Fruit fly (Drosophila melanogaster): Measurements from ENCODE around the gene sloth2.

Gene sloth2

dm6 chrX:6983500-6984320 is 27.4 kb upstream of the sloth2 start (continued):
- no peak for TF ChIP-seq fd85E (GFP tag; optimal IDR thresholded peaks at IDR 0.05)
- TF ChIP-seq lz (GFP tag; optimal IDR thresholded peaks at IDR 0.05): peak; percentile 28
- TF ChIP-seq CG32006 (GFP tag; optimal IDR thresholded peaks at IDR 0.05): peak; percentile 30
- no peak for TF ChIP-seq fkh (GFP tag; optimal IDR thresholded peaks at IDR 0.05)
- 0 out of 2 replicates have a peak, but pooled peaks have one; percentile 27 for TF ChIP-seq Gug (GFP tag; IDR thresholded peaks at IDR 0.05)
- TF ChIP-seq CG8119 (GFP tag; IDR thresholded peaks at IDR 0.05): peak; percentile 74
- peak; percentile 5 for TF ChIP-seq cyc (GFP tag; optimal IDR thresholded peaks at IDR 0.05)
- TF ChIP-seq svp (GFP tag): peak; percentile 80
- TF ChIP-seq topi (GFP tag; optimal IDR thresholded peaks at IDR 0.05): peak; percentile 37
- TF ChIP-seq Hr4 (GFP tag; optimal IDR thresholded peaks at IDR 0.05): no peak
- TF ChIP-seq CG11902 (GFP tag; optimal IDR thresholded peaks at IDR 0.05): no peak
- TF ChIP-seq ss (GFP tag; optimal IDR thresholded peaks at IDR 0.05): peak; percentile 87 to 88
- peak; percentile 41 for TF ChIP-seq fd59A (GFP tag; optimal IDR thresholded peaks at IDR 0.05)
- TF ChIP-seq acj6 (GFP tag; optimal IDR thresholded peaks at IDR 0.05): peak; percentile 61
- peak; percentile 50 for TF ChIP-seq achi (GFP tag; optimal IDR thresholded peaks at IDR 0.05)
- no peak for TF ChIP-seq CG8319 (GFP tag; optimal IDR thresholded peaks at IDR 0.05)
- TF ChIP-seq salr (GFP tag; optimal IDR thresholded peaks at IDR 0.05): peak; percentile 29 to 46
- peak; percentile 36 for TF ChIP-seq Met (GFP tag; optimal IDR thresholded peaks at IDR 0.05)
- TF ChIP-seq CG11294 (GFP tag; IDR thresholded peaks at IDR 0.05): no peak
- TF ChIP-seq dac (GFP tag; optimal IDR thresholded peaks at IDR 0.05): no peak
- TF ChIP-seq OdsH (GFP tag; optimal IDR thresholded peaks at IDR 0.05): peak; percentile 51
- TF ChIP-seq Sox15 (GFP tag; optimal IDR thresholded peaks at IDR 0.05): no peak
- TF ChIP-seq spab (GFP tag; optimal IDR thresholded peaks at IDR 0.05): peak; percentile 56
- peak; percentile 16 for TF ChIP-seq Blimp-1 (GFP tag; optimal IDR thresholded peaks at IDR 0.05)
- peak; percentile 68 for TF ChIP-seq CG3032 (tag; optimal IDR thresholded peaks at IDR 0.05)
- peak; percentile 14 for TF ChIP-seq CG9139 (GFP tag; optimal IDR thresholded peaks at IDR 0.05)

dm6 chrX:6985182-6985851 is 25.8 kb upstream of the sloth2 start:
- peak; percentile 88 for TF ChIP-seq Ets96B (tag; optimal IDR thresholded peaks at IDR 0.05)
- TF ChIP-seq net (GFP tag; optimal IDR thresholded peaks at IDR 0.05): peak; percentile 88
- TF ChIP-seq CG8319 (GFP tag; optimal IDR thresholded peaks at IDR 0.05): peak; percentile 69
- peak; percentile 70 for TF ChIP-seq eg (GFP tag; IDR thresholded peaks at IDR 0.05)
- peak; percentile 97 for TF ChIP-seq esn (GFP tag; optimal IDR thresholded peaks at IDR 0.05)
- TF ChIP-seq Sox15 (GFP tag; optimal IDR thresholded peaks at IDR 0.05): peak; percentile 75
- peak; percentile 49 for TF ChIP-seq fkh (GFP tag; optimal IDR thresholded peaks at IDR 0.05)
- TF ChIP-seq ss (GFP tag; optimal IDR thresholded peaks at IDR 0.05): peak; percentile 86 to 87
- TF ChIP-seq CG3032 (tag; optimal IDR thresholded peaks at IDR 0.05): peak; percentile 85
- TF ChIP-seq CG8632 (GFP tag; optimal IDR thresholded peaks at IDR 0.05): peak; percentile 87
- TF ChIP-seq CG15336 (GFP tag; IDR thresholded peaks at IDR 0.05): peak; percentile 81
- peak; percentile 89 for TF ChIP-seq CG34406 (GFP tag; optimal IDR thresholded peaks at IDR 0.05)
- no peak for TF ChIP-seq fd85E (GFP tag; optimal IDR thresholded peaks at IDR 0.05)
- TF ChIP-seq Smox (GFP tag; optimal IDR thresholded peaks at IDR 0.05): peak; percentile 94
- peak; percentile 44 for TF ChIP-seq CG16779 (tag; optimal IDR thresholded peaks at IDR 0.05)
- TF ChIP-seq fd59A (GFP tag; optimal IDR thresholded peaks at IDR 0.05): peak; percentile 83
- TF ChIP-seq Hr38 (GFP tag; optimal IDR thresholded peaks at IDR 0.05): no peak
- peak; percentile 93 for TF ChIP-seq cyc (GFP tag; optimal IDR thresholded peaks at IDR 0.05)
- TF ChIP-seq Hr4 (GFP tag; optimal IDR thresholded peaks at IDR 0.05): peak; percentile 62
- peak; percentile 83 for TF ChIP-seq Lpt (GFP tag; optimal IDR thresholded peaks at IDR 0.05)
- TF ChIP-seq CG11294 (GFP tag; IDR thresholded peaks at IDR 0.05): no peak; the same call in 1 of the 2 replicates
- peak; percentile 96 for TF ChIP-seq vri (GFP tag; optimal IDR thresholded peaks at IDR 0.05)
- peak; percentile 91 for TF ChIP-seq pdm3 (GFP tag; optimal IDR thresholded peaks at IDR 0.05)
- peak; percentile 93 for TF ChIP-seq Eip75B (GFP tag; optimal IDR thresholded peaks at IDR 0.05)
- TF ChIP-seq CG9139 (GFP tag; optimal IDR thresholded peaks at IDR 0.05): peak; percentile 68
- peak; percentile 55 for TF ChIP-seq dac (GFP tag; optimal IDR thresholded peaks at IDR 0.05)
- TF ChIP-seq CG11762 (GFP tag; optimal IDR thresholded peaks at IDR 0.05; ENCODE audit: insufficient read depth): peak; percentile 70
- TF ChIP-seq Sox102F (GFP tag; optimal IDR thresholded peaks at IDR 0.05): peak; percentile 96
- peak; percentile 76 for TF ChIP-seq CG6854 (GFP tag; optimal IDR thresholded peaks at IDR 0.05)
- TF ChIP-seq CG6808 (GFP tag; optimal IDR thresholded peaks at IDR 0.05): peak; percentile 78
- TF ChIP-seq Ets21C (GFP tag; optimal IDR thresholded peaks at IDR 0.05): peak; percentile 91
- TF ChIP-seq topi (GFP tag; optimal IDR thresholded peaks at IDR 0.05): peak; percentile 96
- TF ChIP-seq CG7368 (GFP tag; optimal IDR thresholded peaks at IDR 0.05): peak; percentile 70
